Fruit fly (Drosophila melanogaster) Kc167 (cell line): Measurements from ENCODE around the gene CG31233.

Experiments used
- Myc ChIP-seq: fragments of >200 bp; optimal IDR thresholded peaks from 2 replicates; lab custom pipeline; 2017; ENCODE audit warnings: missing external identifiers
- h ChIP-seq: fragments of >200 bp; optimal IDR thresholded peaks from 3 replicates; lab custom pipeline; 2018; ENCODE audit warnings: missing external identifiers
- ttk ChIP-seq: sonication (Bioruptor generic); optimal IDR thresholded peaks from 2 replicates; lab custom pipeline; 2017; ENCODE audit warnings: missing external identifiers

DNA sequence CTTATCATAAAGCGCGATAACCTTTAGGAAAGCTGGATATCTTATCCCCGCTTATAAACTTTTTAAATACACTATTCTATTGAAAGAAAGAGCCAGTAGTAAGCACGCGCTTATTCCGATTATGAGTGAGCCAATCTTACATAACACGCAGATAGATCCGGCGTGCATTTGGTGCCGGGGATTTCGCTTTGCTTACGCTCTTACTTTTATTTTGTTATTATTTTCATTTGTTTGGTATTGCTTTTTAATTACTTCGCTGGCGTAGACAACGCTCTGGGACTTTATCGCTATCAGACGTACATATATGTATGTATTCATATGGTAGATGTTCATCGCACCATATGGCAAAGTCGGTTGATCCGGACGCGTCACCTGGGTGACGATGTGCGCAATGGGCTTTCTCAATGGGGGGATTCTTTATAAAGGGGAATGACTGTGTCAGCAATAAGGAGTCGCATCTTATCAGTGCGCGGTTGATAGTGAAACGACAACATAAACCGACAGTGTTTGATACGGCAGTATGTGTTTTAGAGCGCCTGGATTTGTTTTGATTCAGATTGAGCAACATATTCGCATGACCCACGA lies 8.8 kb upstream of the CG31233 start:
- TF ChIP-seq ttk (lab: Kevin White, UChicago) (no peak), Myc (lab: Kevin White, UChicago) (no peak), h (lab: Kevin White, UChicago) (no peak)
